Worm (Caenorhabditis elegans): ENCODE results near the gene ckk-1.
A peak's percentile ranks its signal among the peaks of the same experiment; 100 is the strongest.

Gene ckk-1

DNA sequence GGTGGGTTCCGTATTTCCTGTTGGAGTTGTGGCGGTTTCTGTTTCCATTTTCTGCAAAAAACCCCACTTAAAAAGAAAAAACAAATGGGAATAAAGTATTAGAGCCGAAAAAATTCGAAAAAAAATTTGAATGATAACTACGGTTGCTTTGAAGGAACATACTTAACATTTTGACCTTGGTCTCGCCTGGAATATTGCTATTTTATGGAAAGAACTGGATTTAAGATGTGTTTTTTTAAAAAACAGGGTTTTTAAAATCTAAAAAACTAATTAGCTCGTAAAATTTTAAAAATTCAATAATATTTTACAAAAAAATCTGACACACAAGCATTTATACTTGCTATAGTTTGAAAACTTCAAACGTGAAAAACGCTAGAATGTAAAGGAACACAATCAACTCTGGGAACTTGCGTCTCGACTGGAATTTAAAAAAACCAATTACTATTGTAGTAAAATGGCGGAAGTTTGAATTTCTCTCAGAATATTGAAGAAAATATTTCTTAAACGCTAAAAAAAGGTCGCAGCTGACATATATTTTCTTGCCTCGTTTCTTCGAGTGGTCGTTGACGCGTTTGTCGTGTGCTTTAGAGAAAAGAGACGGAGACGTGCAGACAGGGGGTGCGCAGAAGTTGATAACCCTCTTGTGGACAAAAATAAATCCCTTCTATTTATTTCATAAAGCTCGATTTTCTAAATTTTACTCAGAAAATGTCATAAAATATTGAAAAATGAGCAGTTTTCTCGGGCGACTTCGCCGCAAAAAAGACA lies 62.9 kb downstream of the ckk-1 start, which contains the start of the genes lgg-3 and rgs-5 (continued):
- TF ChIP-seq attf-3 (GFP tag; conservative IDR thresholded peaks at IDR 0.05), result no peak
- TF ChIP-seq madf-3 (GFP tag; IDR thresholded peaks at IDR 0.05), result no peak
- no peak for TF ChIP-seq egl-18 (GFP tag; IDR thresholded peaks at IDR 0.05)
- TF ChIP-seq T26A5.8 (tag; optimal IDR thresholded peaks at IDR 0.05), result no peak
- peak; percentile 12 for TF ChIP-seq nhr-80 (tag; optimal IDR thresholded peaks at IDR 0.05)
- TF ChIP-seq pha-4 (tag; optimal IDR thresholded peaks at IDR 0.05), result no peak
- TF ChIP-seq snpc-1.3 (tag; optimal IDR thresholded peaks at IDR 0.05; ENCODE audit: insufficient read depth), result peak; percentile 3
- TF ChIP-seq chd-7 (tag; optimal IDR thresholded peaks at IDR 0.05), result no peak
- no peak for TF ChIP-seq zfh-2 (GFP tag; conservative IDR thresholded peaks at IDR 0.05)
- TF ChIP-seq madf-10 (tag; optimal IDR thresholded peaks at IDR 0.05), result no peak
- TF ChIP-seq F52B5.7 (tag; optimal IDR thresholded peaks at IDR 0.05), result no peak
- TF ChIP-seq F57A8.1 (GFP tag; optimal IDR thresholded peaks at IDR 0.05), result no peak
- peak; percentile 85 for TF ChIP-seq F33H1.4 (GFP tag; IDR thresholded peaks at IDR 0.05)
- peak; percentile 65 for TF ChIP-seq attf-5 (GFP tag; optimal IDR thresholded peaks at IDR 0.05)
- no peak for TF ChIP-seq sea-2 (GFP tag; IDR thresholded peaks at IDR 0.05)
- TF ChIP-seq ztf-6 (GFP tag; IDR thresholded peaks at IDR 0.05), result no peak
- no peak for TF ChIP-seq ztf-28 (GFP tag; IDR thresholded peaks at IDR 0.05)
- peak; percentile 12 for TF ChIP-seq ceh-27 (GFP tag; optimal IDR thresholded peaks at IDR 0.05)
- TF ChIP-seq lin-35 (GFP tag; optimal IDR thresholded peaks at IDR 0.05), result peak in 1 of 3 experiments; percentile 30
- TF ChIP-seq atf-7 (tag; optimal IDR thresholded peaks at IDR 0.05), result no peak
- TF ChIP-seq snpc-1.1 (tag; optimal IDR thresholded peaks at IDR 0.05; ENCODE audit: insufficient read depth), result peak; percentile 31
- no peak for TF ChIP-seq mcd-1 (GFP tag; IDR thresholded peaks at IDR 0.05)
- TF ChIP-seq mes-4 (tag; optimal IDR thresholded peaks at IDR 0.05), result no peak
- TF ChIP-seq K11D2.4 (GFP tag; IDR thresholded peaks at IDR 0.05), result no peak
- TF ChIP-seq madf-8 (GFP tag; conservative IDR thresholded peaks at IDR 0.05), result peak; percentile 72
- peak; percentile 62 for TF ChIP-seq efl-1 (GFP tag; optimal IDR thresholded peaks at IDR 0.05)
- TF ChIP-seq dpff-1 (tag; optimal IDR thresholded peaks at IDR 0.05), result no peak
- no peak for TF ChIP-seq sdz-38 (tag; optimal IDR thresholded peaks at IDR 0.05)
- TF ChIP-seq F39B2.1 (GFP tag; IDR thresholded peaks at IDR 0.05), result no peak
- TF ChIP-seq cebp-1 (GFP tag; IDR thresholded peaks at IDR 0.05), result 0 out of 2 replicates have a peak, but pooled peaks have one; percentile 11
- TF ChIP-seq cebp-1 (tag; optimal IDR thresholded peaks at IDR 0.05), result peak; percentile 15
- TF ChIP-seq cebp-2 (GFP tag; IDR thresholded peaks at IDR 0.05), result no peak
- TF ChIP-seq fkh-3 (tag; optimal IDR thresholded peaks at IDR 0.05), result no peak
- TF ChIP-seq lin-54 (GFP tag; optimal IDR thresholded peaks at IDR 0.05), result peak; percentile 89
- TF ChIP-seq B0336.3 (GFP tag; IDR thresholded peaks at IDR 0.05), result no peak
- TF ChIP-seq ztf-26 (tag; optimal IDR thresholded peaks at IDR 0.05), result no peak
- no peak for TF ChIP-seq somi-1 (GFP tag; optimal IDR thresholded peaks at IDR 0.05)
- no peak for TF ChIP-seq lir-1 (GFP tag; conservative IDR thresholded peaks at IDR 0.05)
- TF ChIP-seq rcor-1 (GFP tag; IDR thresholded peaks at IDR 0.05), result peak; percentile 39; the same call in 1 of the 2 replicates
- TF ChIP-seq nfyb-1 (GFP tag; IDR thresholded peaks at IDR 0.05), result no peak
- TF ChIP-seq ceh-79 (tag; optimal IDR thresholded peaks at IDR 0.05), result no peak
- TF ChIP-seq nhr-120 (GFP tag; IDR thresholded peaks at IDR 0.05), result no peak
- no peak for TF ChIP-seq let-607 (tag; optimal IDR thresholded peaks at IDR 0.05)
- TF ChIP-seq ets-4 (GFP tag; optimal IDR thresholded peaks at IDR 0.05), result no peak
- peak; percentile 13; the same call in 1 of the 2 replicates for TF ChIP-seq hmg-1.2 (GFP tag; IDR thresholded peaks at IDR 0.05)
- TF ChIP-seq hrde-1 (tag; optimal IDR thresholded peaks at IDR 0.05; ENCODE audit: borderline replicate concordance), result no peak
- TF ChIP-seq D2030.7 (GFP tag; IDR thresholded peaks at IDR 0.05), result peak; percentile 58
- TF ChIP-seq hlh-26 (GFP tag; conservative IDR thresholded peaks at IDR 0.05), result no peak
